Fruit fly (Drosophila melanogaster): ENCODE results near the gene CG5421.

CG5421 gene

dm6 chr2L:12433712-12434534 is 14.0 kb downstream of the CG5421 start, which contains the start of gene eRF3 (continued):
- peak; percentile 66; the same call in 2 of the 3 replicates for TF ChIP-seq otp (GFP tag; IDR thresholded peaks at IDR 0.05)
- TF ChIP-seq HLHmδ (GFP tag; optimal IDR thresholded peaks at IDR 0.05), result no peak
- peak in 1 of 2 experiments; percentile 2 for TF ChIP-seq chif (GFP tag; optimal IDR thresholded peaks at IDR 0.05)
- TF ChIP-seq CG11696 (GFP tag; IDR thresholded peaks at IDR 0.05), result peak; percentile 66
- TF ChIP-seq CG30020 (tag; optimal IDR thresholded peaks at IDR 0.05), result peak; percentile 92
- TF ChIP-seq CG10654 (GFP tag; optimal IDR thresholded peaks at IDR 0.05), result peak; percentile 77
- TF ChIP-seq Hey (tag; optimal IDR thresholded peaks at IDR 0.05), result no peak
- TF ChIP-seq cato (GFP tag; optimal IDR thresholded peaks at IDR 0.05; ENCODE audit: borderline replicate concordance), result no peak
- TF ChIP-seq CG18011 (GFP tag; optimal IDR thresholded peaks at IDR 0.05), result peak; percentile 9
- TF ChIP-seq Sox102F (GFP tag; optimal IDR thresholded peaks at IDR 0.05), result peak; percentile 86
- TF ChIP-seq TFAM (GFP tag; optimal IDR thresholded peaks at IDR 0.05), result no peak
- TF ChIP-seq Myb (GFP tag; optimal IDR thresholded peaks at IDR 0.05), result no peak
- peak; percentile 98 for TF ChIP-seq MESR4 (GFP tag; optimal IDR thresholded peaks at IDR 0.05)
- TF ChIP-seq CG2199 (GFP tag; IDR thresholded peaks at IDR 0.05), result no peak
- no peak for TF ChIP-seq btn (GFP tag; optimal IDR thresholded peaks at IDR 0.05)
- peak; percentile 24; the same call in 1 of the 3 replicates for TF ChIP-seq CG34224 (GFP tag; IDR thresholded peaks at IDR 0.05; ENCODE audit: partially characterized antibody)
- TF ChIP-seq Kr (GFP tag; optimal IDR thresholded peaks at IDR 0.05), result no peak
- TF ChIP-seq CG14710 (tag; optimal IDR thresholded peaks at IDR 0.05), result peak; percentile 91
- TF ChIP-seq Hmx (GFP tag; optimal IDR thresholded peaks at IDR 0.05), result no peak
- TF ChIP-seq CG4730 (GFP tag; IDR thresholded peaks at IDR 0.05), result peak; percentile 65
- no peak for TF ChIP-seq eyg (GFP tag; optimal IDR thresholded peaks at IDR 0.05)
- peak; percentile 91 for TF ChIP-seq CG12391 (tag; optimal IDR thresholded peaks at IDR 0.05)
- TF ChIP-seq CG15011 (GFP tag; optimal IDR thresholded peaks at IDR 0.05), result peak; percentile 20
- TF ChIP-seq sens-2 (GFP tag; IDR thresholded peaks at IDR 0.05), result 0 out of 2 replicates have a peak, but pooled peaks have one; percentile 35
- TF ChIP-seq stc (GFP tag; IDR thresholded peaks at IDR 0.05), result peak; percentile 54; the same call in 1 of the 2 replicates
- peak; percentile 85 for TF ChIP-seq CG17829 (tag; optimal IDR thresholded peaks at IDR 0.05)
- TF ChIP-seq br (optimal IDR thresholded peaks at IDR 0.05), result no peak
- TF ChIP-seq CG8924 (tag; optimal IDR thresholded peaks at IDR 0.05), result peak; percentile 90
- peak; percentile 21 for TF ChIP-seq Vsx1 (GFP tag; optimal IDR thresholded peaks at IDR 0.05)
- TF ChIP-seq grau (tag; optimal IDR thresholded peaks at IDR 0.05), result peak; percentile 87
- peak; percentile 62 for TF ChIP-seq BEAF-32 (GFP tag; optimal IDR thresholded peaks at IDR 0.05)
- peak; percentile 78 for TF ChIP-seq CG3847 (GFP tag; IDR thresholded peaks at IDR 0.05)
- no peak for TF ChIP-seq CTCF (GFP tag; optimal IDR thresholded peaks at IDR 0.05)
- no peak for TF ChIP-seq CG7786 (GFP tag; optimal IDR thresholded peaks at IDR 0.05)
- peak; percentile 87 for TF ChIP-seq CG15269 (tag; optimal IDR thresholded peaks at IDR 0.05)
- TF ChIP-seq pho (GFP tag; optimal IDR thresholded peaks at IDR 0.05), result peak; percentile 28
- TF ChIP-seq Fer2 (tag; optimal IDR thresholded peaks at IDR 0.05), result peak; percentile 68
- TF ChIP-seq Hr78 (GFP tag; optimal IDR thresholded peaks at IDR 0.05), result peak in 1 of 2 experiments; percentile 32
- TF ChIP-seq CG16779 (GFP tag; IDR thresholded peaks at IDR 0.05), result 0 out of 2 replicates have a peak, but pooled peaks have one; percentile 16
- no peak for TF ChIP-seq toy (GFP tag; IDR thresholded peaks at IDR 0.05)
- TF ChIP-seq mld (GFP tag; IDR thresholded peaks at IDR 0.05; ENCODE audit: partially characterized antibody), result no peak
- TF ChIP-seq B-H1 (GFP tag; IDR thresholded peaks at IDR 0.05), result 0 out of 3 replicates have a peak, but pooled peaks have one; percentile 51
- no peak for TF ChIP-seq pfk (GFP tag; optimal IDR thresholded peaks at IDR 0.05)
- TF ChIP-seq tup (GFP tag; optimal IDR thresholded peaks at IDR 0.05), result no peak
- TF ChIP-seq CG6272 (GFP tag; IDR thresholded peaks at IDR 0.05), result peak; percentile 78
- peak; percentile 60 for TF ChIP-seq CG11247 (GFP tag; IDR thresholded peaks at IDR 0.05)
- peak; percentile 45; the same call in 1 of the 2 replicates for TF ChIP-seq CG13287 (GFP tag; IDR thresholded peaks at IDR 0.05; ENCODE audit: partially characterized antibody)
- peak; percentile 69 for TF ChIP-seq H2.0 (GFP tag; IDR thresholded peaks at IDR 0.05)
- peak; percentile 85 for TF ChIP-seq row (GFP tag; IDR thresholded peaks at IDR 0.05)

Data from whole organism, embryonic.